Worm (Caenorhabditis elegans) whole organism, midembryonic: ENCODE results near the gene vha-12.

Source experiments
- T22C8.4 ChIP-seq: fragments of 200-800 bp; sonication (Bioruptor generic); IDR thresholded peaks from 2 replicates; pipeline ENCODE4 v1.3.6; 2022; ENCODE audit warnings: missing genetic modification characterization, missing compliant biosample characterization
- med-1 ChIP-seq: sonication (generic microtip); optimal IDR thresholded peaks from 2 replicates; lab custom pipeline; 2017; ENCODE audit warnings: missing genetic modification characterization, mild to moderate bottlenecking, missing compliant biosample characterization, antibody characterized with exemption, missing genetic modification reagents; ENCODE audit not compliant: insufficient read depth
- ref-1 ChIP-seq: fragments of 200-800 bp; sonication (Bioruptor generic); conservative IDR thresholded peaks from 2 replicates; pipeline ENCODE4 v1.3.6; 2022; ENCODE audit warnings: missing genetic modification reagents, missing genetic modification characterization, missing compliant biosample characterization
- tab-1 ChIP-seq: fragments of 200-800 bp; sonication (Bioruptor generic); IDR thresholded peaks from 2 replicates; pipeline ENCODE4 v1.3.6; 2022; ENCODE audit warnings: missing genetic modification characterization, missing compliant biosample characterization

DNA sequence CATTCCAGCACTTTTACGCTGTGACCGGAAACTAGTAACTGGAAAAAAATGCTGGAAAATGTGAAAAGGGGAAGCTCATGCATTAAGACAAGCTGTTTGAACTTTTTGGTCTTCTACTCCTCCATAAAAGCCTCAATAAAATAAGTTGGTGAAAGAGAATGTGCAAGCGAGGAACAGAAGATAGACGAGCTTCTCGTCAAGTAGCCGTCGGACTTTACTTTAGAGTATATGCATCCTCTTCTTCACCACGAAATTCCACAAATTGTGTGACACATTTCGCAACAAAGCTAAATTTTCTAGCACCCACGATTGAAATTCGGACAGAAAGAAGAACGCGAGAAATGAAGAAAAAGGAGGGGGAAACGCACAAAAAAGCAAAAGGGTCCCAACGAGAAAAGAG is 31.0 kb upstream of the vha-12 start:
- TF ChIP-seq med-1 (no peak), ref-1 (GFP tag; lab: Robert Waterston, UW) (no peak), T22C8.4 (GFP tag; lab: Robert Waterston, UW) (no peak), tab-1 (no peak)
